Worm (Caenorhabditis elegans) whole organism, late embryonic: ENCODE measurements around the gene atp-5.
A peak's percentile ranks its signal among the peaks of the same experiment; 100 is the strongest.
"Not testable (repeated sequence)": the region's sequence is repeated elsewhere in the genome, so short reads cannot be mapped to it uniquely, and the experiment has no call there.

Experiments
- F13H6.1 ChIP-seq: sonication (generic microtip); optimal IDR thresholded peaks from 2 replicates; lab custom pipeline; 2016; ENCODE audit warnings: missing genetic modification characterization, missing compliant biosample characterization
- K02D7.2 ChIP-seq: sonication (generic microtip); optimal IDR thresholded peaks from 2 replicates; lab custom pipeline; 2017; ENCODE audit warnings: mild to moderate bottlenecking, missing genetic modification characterization, missing compliant biosample characterization
- T23F11.4 ChIP-seq: fragments of 200-800 bp; sonication (Bioruptor generic); optimal IDR thresholded peaks from 2 replicates; lab custom pipeline; 2018; ENCODE audit warnings: mild to moderate bottlenecking, missing genetic modification characterization, missing compliant biosample characterization
- Y22D7AL.16 ChIP-seq: sonication (generic microtip); optimal IDR thresholded peaks from 2 replicates; lab custom pipeline; 2016; ENCODE audit warnings: missing genetic modification characterization, missing compliant biosample characterization
- ahr-1 ChIP-seq: sonication (generic microtip); optimal IDR thresholded peaks from 2 replicates; lab custom pipeline; 2016; ENCODE audit warnings: missing genetic modification characterization, missing compliant biosample characterization
- ama-1 ChIP-seq: fragments of 150-350 bp; optimal IDR thresholded peaks from 2 replicates; lab custom pipeline; 2014
- ceh-14 ChIP-seq: sonication (generic microtip); optimal IDR thresholded peaks from 2 replicates; lab custom pipeline; 2016; ENCODE audit warnings: missing genotype, missing genetic modification characterization, missing compliant biosample characterization
- ceh-19 ChIP-seq: fragments of 200-800 bp; sonication (Bioruptor generic); optimal IDR thresholded peaks from 2 replicates; lab custom pipeline; 2018; ENCODE audit warnings: mild to moderate bottlenecking, missing genetic modification characterization, missing compliant biosample characterization
- ceh-2 ChIP-seq: sonication (generic microtip); optimal IDR thresholded peaks from 2 replicates; lab custom pipeline; 2016; ENCODE audit warnings: missing genotype, missing genetic modification characterization, missing compliant biosample characterization
- ceh-24 ChIP-seq: sonication (generic microtip); optimal IDR thresholded peaks from 2 replicates; lab custom pipeline; 2016; ENCODE audit warnings: mild to moderate bottlenecking, missing genetic modification characterization, missing compliant biosample characterization
- ceh-34 ChIP-seq: sonication (generic microtip); optimal IDR thresholded peaks from 2 replicates; lab custom pipeline; 2016; ENCODE audit warnings: mild to moderate bottlenecking, missing genetic modification characterization, missing compliant biosample characterization
- ceh-45 ChIP-seq: fragments of 200-800 bp; sonication (Bioruptor generic); IDR thresholded peaks from 2 replicates; pipeline ENCODE4 v1.3.6; 2022; ENCODE audit warnings: missing genetic modification reagents, missing genetic modification characterization, missing compliant biosample characterization
- ceh-48 ChIP-seq: sonication (generic microtip); optimal IDR thresholded peaks from 2 replicates; lab custom pipeline; 2016; ENCODE audit warnings: missing genetic modification characterization, inconsistent platforms, missing compliant biosample characterization
- ceh-6 ChIP-seq: fragments of 200-800 bp; sonication (Bioruptor generic); optimal IDR thresholded peaks from 2 replicates; lab custom pipeline; 2018; ENCODE audit warnings: mild to moderate bottlenecking, missing genetic modification characterization, missing compliant biosample characterization
- ceh-9 ChIP-seq: sonication (generic microtip); optimal IDR thresholded peaks from 2 replicates; lab custom pipeline; 2016; ENCODE audit warnings: mild to moderate bottlenecking, missing genetic modification characterization, inconsistent platforms, missing compliant biosample characterization
- dve-1 ChIP-seq: sonication (generic microtip); optimal IDR thresholded peaks from 2 replicates; lab custom pipeline; 2017; ENCODE audit warnings: antibody characterized with exemption, mild to moderate bottlenecking, missing genetic modification characterization, missing compliant biosample characterization
- elt-4 ChIP-seq: sonication (generic microtip); optimal IDR thresholded peaks from 2 replicates; lab custom pipeline; 2016; ENCODE audit warnings: missing genetic modification characterization, missing compliant biosample characterization
- ets-4 ChIP-seq: sonication (generic microtip); optimal IDR thresholded peaks from 2 replicates; lab custom pipeline; 2016; ENCODE audit warnings: missing genetic modification characterization, missing compliant biosample characterization
- eyg-1 ChIP-seq: sonication (generic microtip); optimal IDR thresholded peaks from 2 replicates; lab custom pipeline; 2016; ENCODE audit warnings: missing genotype, missing genetic modification characterization, missing compliant biosample characterization
- fax-1 ChIP-seq: sonication (generic microtip); optimal IDR thresholded peaks from 2 replicates; lab custom pipeline; 2016; ENCODE audit warnings: missing genotype, missing genetic modification characterization, missing compliant biosample characterization
- gmeb-2 ChIP-seq: sonication (generic microtip); optimal IDR thresholded peaks from 2 replicates; lab custom pipeline; 2016; ENCODE audit warnings: missing genetic modification characterization, inconsistent platforms, missing compliant biosample characterization
- hlh-13 ChIP-seq: fragments of 200-800 bp; sonication (Bioruptor generic); optimal IDR thresholded peaks from 2 replicates; lab custom pipeline; 2018; ENCODE audit warnings: mild to moderate bottlenecking, missing genetic modification characterization, missing compliant biosample characterization
- hlh-15 ChIP-seq: sonication (generic microtip); optimal IDR thresholded peaks from 2 replicates; lab custom pipeline; 2016; ENCODE audit warnings: missing genetic modification characterization, missing compliant biosample characterization
- hlh-6 ChIP-seq: sonication (generic microtip); optimal IDR thresholded peaks from 2 replicates; lab custom pipeline; 2016; ENCODE audit warnings: missing genotype, missing genetic modification characterization, missing compliant biosample characterization
- hlh-8 ChIP-seq: sonication (generic microtip); optimal IDR thresholded peaks from 2 replicates; lab custom pipeline; 2016; ENCODE audit warnings: missing genotype, missing genetic modification characterization, missing compliant biosample characterization
- lim-6 ChIP-seq: sonication (generic microtip); optimal IDR thresholded peaks from 2 replicates; lab custom pipeline; 2016; ENCODE audit warnings: missing genetic modification characterization, missing compliant biosample characterization
- lin-11 ChIP-seq: fragments of 200-800 bp; sonication (Bioruptor generic); optimal IDR thresholded peaks from 2 replicates; lab custom pipeline; 2018; ENCODE audit warnings: mild to moderate bottlenecking, missing genetic modification characterization, missing compliant biosample characterization
- nfya-1 ChIP-seq: sonication (generic microtip); optimal IDR thresholded peaks from 2 replicates; lab custom pipeline; 2017; ENCODE audit warnings: missing genetic modification characterization, mild to moderate bottlenecking, missing compliant biosample characterization, antibody characterized with exemption, moderate library complexity
- nhr-232 ChIP-seq: sonication (generic microtip); optimal IDR thresholded peaks from 2 replicates; lab custom pipeline; 2016; ENCODE audit warnings: missing genetic modification characterization, missing compliant biosample characterization
- npax-4 ChIP-seq: sonication (generic microtip); optimal IDR thresholded peaks from 2 replicates; lab custom pipeline; 2016; ENCODE audit warnings: missing genetic modification characterization, missing compliant biosample characterization
- odd-2 ChIP-seq: sonication (generic microtip); optimal IDR thresholded peaks from 2 replicates; lab custom pipeline; 2017; ENCODE audit warnings: antibody characterized with exemption, mild to moderate bottlenecking, missing genetic modification characterization, missing compliant biosample characterization
- pax-1 ChIP-seq: fragments of 150-350 bp; optimal IDR thresholded peaks from 2 replicates; lab custom pipeline; 2014; ENCODE audit warnings: missing biosample characterization, missing genetic modification characterization
- pha-4 ChIP-seq: fragments of 150-350 bp; optimal IDR thresholded peaks from 2 replicates; lab custom pipeline; 2018; ENCODE audit warnings: missing biosample characterization, missing genetic modification reagents, missing genetic modification characterization
- pros-1 ChIP-seq: fragments of 150-350 bp; optimal IDR thresholded peaks from 2 replicates; lab custom pipeline; 2014; ENCODE audit warnings: missing biosample characterization, missing genetic modification reagents, missing genetic modification characterization
- rnt-1 ChIP-seq: sonication (generic microtip); optimal IDR thresholded peaks from 2 replicates; lab custom pipeline; 2016; ENCODE audit warnings: missing genetic modification characterization, missing compliant biosample characterization
- syd-9 ChIP-seq: sonication (generic microtip); optimal IDR thresholded peaks from 2 replicates; lab custom pipeline; 2016; ENCODE audit warnings: mild to moderate bottlenecking, missing genetic modification characterization, moderate library complexity, missing compliant biosample characterization
- tbx-2 ChIP-seq: sonication (generic microtip); optimal IDR thresholded peaks from 2 replicates; lab custom pipeline; 2016; ENCODE audit warnings: missing genetic modification characterization, missing compliant biosample characterization
- tbx-7 ChIP-seq: sonication (generic microtip); optimal IDR thresholded peaks from 2 replicates; lab custom pipeline; 2016; ENCODE audit warnings: missing genotype, missing genetic modification characterization, missing compliant biosample characterization
- unc-42 ChIP-seq: sonication (generic microtip); optimal IDR thresholded peaks from 2 replicates; lab custom pipeline; 2016; ENCODE audit warnings: missing genotype, missing genetic modification characterization, missing compliant biosample characterization
- unc-86 ChIP-seq: sonication (generic microtip); optimal IDR thresholded peaks from 2 replicates; lab custom pipeline; 2016; ENCODE audit warnings: missing genetic modification characterization, missing compliant biosample characterization
- ztf-16 ChIP-seq: sonication (generic microtip); optimal IDR thresholded peaks from 2 replicates; lab custom pipeline; 2017; ENCODE audit warnings: missing genetic modification characterization, missing compliant biosample characterization

atp-5 gene

DNA sequence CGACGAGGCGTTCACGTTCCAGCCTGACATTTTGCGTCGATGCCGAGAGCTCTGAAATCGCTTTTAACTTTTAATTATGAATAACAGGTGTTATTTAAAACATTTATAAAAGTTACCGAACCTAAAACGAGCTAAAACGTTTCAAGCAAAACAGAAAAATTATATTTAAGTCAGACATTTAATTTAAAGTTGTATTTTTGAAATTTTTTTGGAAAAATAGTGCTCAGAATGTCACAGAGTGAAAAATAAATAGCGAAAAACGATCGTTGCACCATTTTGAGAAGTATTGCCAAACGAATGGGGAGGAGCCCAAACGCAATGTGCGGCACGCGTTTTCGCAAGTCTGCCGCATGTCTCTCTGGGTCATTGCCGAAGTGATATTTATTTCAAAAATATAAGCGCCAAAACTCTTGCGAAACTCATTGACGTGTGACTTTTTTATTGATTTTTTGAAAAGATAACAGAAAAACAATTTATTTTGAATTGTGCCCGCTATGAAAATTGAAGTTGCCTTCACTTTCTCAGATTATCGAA, 10.6 kb downstream of the atp-5 start, which contains the start of gene erfa-3 (continued):
- TF ChIP-seq nfya-1 (tag; lab: Kevin White, UChicago) (peak; percentile 73), odd-2 (peak; percentile 68), lin-11 (peak; percentile 54), ceh-45 (GFP tag; lab: Robert Waterston, UW) (peak; percentile 24; the same call in 1 of the 2 replicates), fax-1 (tag; lab: Kevin White, UChicago) (peak; percentile 76), rnt-1 (peak; percentile 69), ceh-9 (no peak), nhr-232 (peak; percentile 62), tbx-2 (peak; percentile 88), ceh-48 (tag; lab: Kevin White, UChicago) (peak; percentile 51), F13H6.1 (tag; lab: Kevin White, UChicago) (peak; percentile 63), K02D7.2 (tag; lab: Kevin White, UChicago) (peak; percentile 73), ztf-16 (tag; lab: Kevin White, UChicago) (peak; percentile 63), ets-4 (tag; lab: Kevin White, UChicago) (peak; percentile 31), pax-1 (peak; percentile 63), elt-4 (no peak), hlh-6 (peak; percentile 72), npax-4 (tag; lab: Kevin White, UChicago) (peak; percentile 45), unc-42 (tag; lab: Kevin White, UChicago) (no peak), ceh-6 (GFP tag; lab: Kevin White, UChicago) (peak; percentile 64), eyg-1 (tag; lab: Kevin White, UChicago) (no peak), tbx-7 (peak; percentile 44), unc-86 (tag; lab: Kevin White, UChicago) (peak; percentile 74), lim-6 (tag; lab: Kevin White, UChicago) (peak; percentile 49), hlh-13 (peak; percentile 18), ama-1 (lab: Kevin White, UChicago) (no peak), ceh-24 (tag; lab: Kevin White, UChicago) (peak; percentile 51), ahr-1 (tag; lab: Kevin White, UChicago) (peak; percentile 57), syd-9 (tag; lab: Kevin White, UChicago) (peak; percentile 73), ceh-34 (tag; lab: Kevin White, UChicago) (peak; percentile 84), pha-4 (tag; lab: Kevin White, UChicago) (no peak), pros-1 (tag; lab: Kevin White, UChicago) (no peak), gmeb-2 (tag; lab: Kevin White, UChicago) (peak; percentile 69), T23F11.4 (GFP tag; lab: Kevin White, UChicago) (peak; percentile 71), ceh-19 (peak; percentile 82), hlh-15 (tag; lab: Kevin White, UChicago) (peak; percentile 75), hlh-8 (tag; lab: Kevin White, UChicago) (peak; percentile 68), dve-1 (tag; lab: Kevin White, UChicago) (no peak), ceh-14 (tag; lab: Kevin White, UChicago) (peak; percentile 91), ceh-2 (tag; lab: Kevin White, UChicago) (peak; percentile 65)
- TF ChIP-seq, all 69 proteins: peak for 53

DNA sequence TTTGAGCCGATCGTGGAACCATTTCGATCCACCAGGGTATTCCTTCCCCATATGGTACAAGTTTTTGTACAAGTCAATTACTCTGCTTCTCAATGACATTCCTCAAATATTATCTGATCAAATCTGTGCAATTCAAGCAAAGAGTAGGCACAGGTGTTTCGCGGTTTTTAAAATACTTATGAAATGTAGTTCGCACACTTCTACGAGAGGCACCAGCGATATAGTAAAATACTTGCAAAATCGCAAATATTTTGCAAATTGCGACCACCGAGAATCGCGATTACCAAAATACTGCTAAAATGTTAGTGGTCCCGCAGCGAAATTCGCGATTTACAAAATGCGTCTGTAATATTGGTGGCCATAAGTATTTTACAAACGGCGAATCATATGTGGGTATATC, 14.0 kb downstream of the atp-5 start, which contains the start of gene Y42A5A.5:
Y42A5A.5 (minus strand) TSS at position 101 of the 400 bp plus-strand sequence.
- not testable (repeated sequence) for TF ChIP-seq Y22D7AL.16 (tag; lab: Kevin White, UChicago); odd-2; pros-1 (tag; lab: Kevin White, UChicago)
- TF ChIP-seq, all 69 proteins: peak for 0; not testable (repeated sequence) for 69
